Worm (Caenorhabditis elegans) whole organism, early embryonic: ENCODE data around the gene dyf-4.

Experiments
- B0310.2 ChIP-seq: sonication (generic microtip); optimal IDR thresholded peaks from 2 replicates; lab custom pipeline; 2016; ENCODE audit warnings: mild to moderate bottlenecking, missing genetic modification characterization, missing compliant biosample characterization
- aly-1 ChIP-seq: sonication (generic microtip); optimal IDR thresholded peaks from 2 replicates; lab custom pipeline; 2016; ENCODE audit warnings: missing genetic modification characterization, missing compliant biosample characterization
- ceh-13 ChIP-seq: fragments of 200-800 bp; sonication (Bioruptor generic); optimal IDR thresholded peaks from 2 replicates; lab custom pipeline; 2018; ENCODE audit warnings: mild to moderate bottlenecking, missing genetic modification characterization, missing compliant biosample characterization
- ceh-36 ChIP-seq: sonication (generic microtip); optimal IDR thresholded peaks from 2 replicates; lab custom pipeline; 2016; ENCODE audit warnings: missing genetic modification characterization, inconsistent platforms, missing compliant biosample characterization
- hmbx-1 ChIP-seq: sonication (generic microtip); optimal IDR thresholded peaks from 2 replicates; lab custom pipeline; 2016; ENCODE audit warnings: mild to moderate bottlenecking, missing genetic modification characterization, missing compliant biosample characterization
- hmg-4 ChIP-seq: fragments of 200-800 bp; sonication (Bioruptor generic); optimal IDR thresholded peaks from 2 replicates; lab custom pipeline; 2018; ENCODE audit warnings: mild to moderate bottlenecking, missing genetic modification characterization, missing compliant biosample characterization
- pes-1 ChIP-seq: fragments of 200-800 bp; sonication (Bioruptor generic); IDR thresholded peaks from 2 replicates; pipeline ENCODE4 v1.3.6; 2022; ENCODE audit warnings: missing genetic modification reagents, missing genetic modification characterization, missing compliant biosample characterization
- scrt-1 ChIP-seq: fragments of 200-800 bp; sonication (Bioruptor generic); IDR thresholded peaks from 2 replicates; pipeline ENCODE4 v1.3.6; 2022; ENCODE audit warnings: missing genetic modification characterization, missing compliant biosample characterization
- tbx-11 ChIP-seq: fragments of 200-800 bp; sonication (Bioruptor generic); IDR thresholded peaks from 2 replicates; pipeline ENCODE4 v1.3.6; 2022; ENCODE audit warnings: missing genetic modification characterization, missing compliant biosample characterization
- tbx-37 ChIP-seq: fragments of 200-800 bp; sonication (Bioruptor generic); conservative IDR thresholded peaks from 2 replicates; pipeline ENCODE4 v1.3.6; 2022; ENCODE audit warnings: missing genetic modification reagents, missing genetic modification characterization, missing compliant biosample characterization

dyf-4 gene

DNA sequence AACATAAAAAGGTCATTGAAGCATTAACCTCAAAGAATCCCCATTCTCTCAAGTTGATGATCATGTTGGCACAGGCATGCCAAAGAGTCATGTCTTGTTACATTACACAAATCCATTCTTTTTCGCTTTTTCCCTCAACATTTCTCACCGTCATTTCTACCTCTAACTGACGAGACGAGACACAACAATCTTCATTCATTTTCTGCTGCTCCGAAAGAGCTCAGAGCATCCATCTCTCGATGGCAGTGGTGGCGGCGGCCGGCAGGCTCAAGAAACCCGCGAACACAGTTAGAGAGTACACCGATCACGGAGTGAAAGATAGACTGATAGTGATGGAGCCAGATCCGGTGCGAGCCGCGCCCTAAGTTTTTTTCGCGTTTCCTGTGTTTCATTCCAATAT lies 48.4 kb downstream of the dyf-4 start:
- TF ChIP-seq aly-1 (tag; lab: Kevin White, UChicago) = no peak
- no peak for TF ChIP-seq scrt-1 (GFP tag; lab: Robert Waterston, UW)

ce11 chrV:12475360-12475759 lies 50.2 kb downstream of the dyf-4 start:
- TF ChIP-seq B0310.2 (no peak), hmbx-1 (no peak), hmg-4 (GFP tag; lab: Kevin White, UChicago) (no peak), ceh-36 (tag; lab: Kevin White, UChicago) (no peak), tbx-11 (no peak), ceh-13 (no peak), tbx-37 (GFP tag; lab: Robert Waterston, UW) (no peak), scrt-1 (GFP tag; lab: Robert Waterston, UW) (no peak), pes-1 (GFP tag; lab: Robert Waterston, UW) (no peak), aly-1 (tag; lab: Kevin White, UChicago) (no peak)
